Fruit fly (Drosophila melanogaster) whole organism, pupa: Measurements from ENCODE around the gene Bub3.

ENCODE experiments used
- CG10348 ChIP-seq: fragments of 200-800 bp; sonication (Bioruptor generic); IDR thresholded peaks from 2 replicates; pipeline ENCODE4 v1.3.6; 2022; ENCODE audit warnings: missing biosample characterization, missing genetic modification characterization
- CG34367 ChIP-seq: fragments of 200-800 bp; sonication (Bioruptor generic); optimal IDR thresholded peaks from 2 replicates; lab custom pipeline; 2018; ENCODE audit warnings: missing biosample characterization, mild to moderate bottlenecking, missing genetic modification characterization
- fd96Ca ChIP-seq: fragments of 200-800 bp; sonication (Bioruptor generic); IDR thresholded peaks from 3 replicates; pipeline ENCODE4 v1.3.6; 2022; ENCODE audit warnings: missing biosample characterization, missing genetic modification characterization

- TF ChIP-seq CG34367 (no peak), fd96Ca (GFP tag; lab: Robert Waterston, UW) (no peak), CG10348 (no peak)
These were observed 16.9 kb upstream of the Bub3 start, which contains the start of gene dmrt99B for dm6 chr3R:29692009-29692641.
